Worm (Caenorhabditis elegans) whole organism, late embryonic: ENCODE data around the gene T04B2.8.

Experiments used
- F13H6.1 ChIP-seq: sonication (generic microtip); optimal IDR thresholded peaks from 2 replicates; lab custom pipeline; 2016; ENCODE audit warnings: missing genetic modification characterization, missing compliant biosample characterization
- ama-1 ChIP-seq: fragments of 150-350 bp; optimal IDR thresholded peaks from 2 replicates; lab custom pipeline; 2014
- ceh-22 ChIP-seq: sonication (generic microtip); optimal IDR thresholded peaks from 2 replicates; lab custom pipeline; 2017; ENCODE audit warnings: missing biosample characterization, missing genetic modification characterization
- hlh-30 ChIP-seq: sonication (generic microtip); optimal IDR thresholded peaks from 2 replicates; lab custom pipeline; 2017; ENCODE audit warnings: antibody characterized with exemption, missing genetic modification characterization, missing compliant biosample characterization; ENCODE audit not compliant: insufficient read depth
- pqm-1 ChIP-seq: sonication (generic microtip); optimal IDR thresholded peaks from 2 replicates; lab custom pipeline; 2016; ENCODE audit warnings: missing genetic modification characterization, missing compliant biosample characterization
- tbx-7 ChIP-seq: sonication (generic microtip); optimal IDR thresholded peaks from 2 replicates; lab custom pipeline; 2016; ENCODE audit warnings: missing genotype, missing genetic modification characterization, missing compliant biosample characterization

DNA sequence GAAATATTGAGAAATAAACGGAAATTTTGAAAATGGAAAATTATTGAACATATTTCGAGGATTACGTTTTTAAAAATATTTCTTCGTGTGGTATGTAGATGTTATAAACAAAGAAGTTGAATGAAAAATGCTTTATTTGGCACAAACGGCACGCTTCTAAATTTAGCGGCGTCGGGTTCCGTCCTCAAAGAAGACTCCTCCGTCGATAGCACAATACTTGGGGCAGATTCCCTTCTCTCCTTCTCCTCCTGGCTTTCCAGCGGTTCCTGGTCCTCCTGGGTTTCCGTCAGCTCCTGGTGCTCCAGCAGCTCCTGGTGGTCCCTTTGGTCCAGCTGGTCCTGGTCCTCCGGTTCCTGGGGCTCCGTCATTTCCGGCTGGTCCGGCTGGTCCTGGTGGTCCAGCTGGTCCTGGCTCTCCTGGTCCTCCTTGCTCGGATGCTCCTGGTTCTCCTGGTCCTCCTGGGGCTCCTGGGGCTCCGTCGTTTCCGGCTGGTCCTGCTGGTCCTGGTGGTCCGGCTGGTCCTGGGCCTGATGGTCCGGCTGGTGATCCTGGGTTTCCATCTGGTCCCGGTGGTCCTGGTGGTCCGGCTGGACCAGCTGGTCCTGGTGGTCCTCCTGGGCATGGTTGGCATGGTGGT, 33.5 kb upstream of the T04B2.8 start, which contains the start of gene W01B6.8:
- no peak for TF ChIP-seq ama-1 (lab: Kevin White, UChicago)
- no peak for TF ChIP-seq tbx-7
- TF ChIP-seq ceh-22 (tag; lab: Kevin White, UChicago), result no peak
- no peak for TF ChIP-seq F13H6.1
- TF ChIP-seq hlh-30 (tag; lab: Kevin White, UChicago), result no peak
- no peak for TF ChIP-seq pqm-1 (tag; lab: Kevin White, UChicago)
